Fruit fly (Drosophila melanogaster): ENCODE measurements around the gene ICA69.

Gene ICA69

dm6 chr3L:21130839-21131410 is 321 bp upstream of the ICA69 start, which contains the start of gene ko (continued):
- TF ChIP-seq CG12236 (GFP tag; optimal IDR thresholded peaks at IDR 0.05) (peak; percentile 23), usp (GFP tag; optimal IDR thresholded peaks at IDR 0.05) (no peak), Kr (GFP tag; optimal IDR thresholded peaks at IDR 0.05) (peak; percentile 14), hkb (optimal IDR thresholded peaks at IDR 0.05) (no peak), hkb (GFP tag; IDR thresholded peaks at IDR 0.05) (peak; percentile 62; the same call in 1 of the 2 replicates), dm (GFP tag; optimal IDR thresholded peaks at IDR 0.05) (no peak), ab (GFP tag; optimal IDR thresholded peaks at IDR 0.05) (no peak), TFAM (GFP tag; optimal IDR thresholded peaks at IDR 0.05) (no peak), btn (GFP tag; optimal IDR thresholded peaks at IDR 0.05) (peak; percentile 63), HLHmδ (GFP tag; optimal IDR thresholded peaks at IDR 0.05) (peak; percentile 60), zfh2 (GFP tag; optimal IDR thresholded peaks at IDR 0.05) (no peak), ash1 (GFP tag; optimal IDR thresholded peaks at IDR 0.05) (no peak), yki (optimal IDR thresholded peaks at IDR 0.05) (no peak), ci (GFP tag; IDR thresholded peaks at IDR 0.05) (peak; percentile 87), Deaf1 (tag; optimal IDR thresholded peaks at IDR 0.05) (peak; percentile 51), CG12155 (GFP tag; optimal IDR thresholded peaks at IDR 0.05) (no peak), ranshi (GFP tag; IDR thresholded peaks at IDR 0.05) (no peak; the same call in 1 of the 2 replicates), CG42726 (GFP tag; IDR thresholded peaks at IDR 0.05; ENCODE audit: partially characterized antibody) (no peak), ems (GFP tag; optimal IDR thresholded peaks at IDR 0.05) (no peak), CG3995 (GFP tag; optimal IDR thresholded peaks at IDR 0.05) (no peak), CG12769 (tag; optimal IDR thresholded peaks at IDR 0.05) (peak; percentile 27), aop (GFP tag; IDR thresholded peaks at IDR 0.05) (no peak), mirr (GFP tag; optimal IDR thresholded peaks at IDR 0.05) (no peak), toy (GFP tag; IDR thresholded peaks at IDR 0.05) (no peak), GATAe (GFP tag; conservative IDR thresholded peaks at IDR 0.05) (no peak), ewg (GFP tag; optimal IDR thresholded peaks at IDR 0.05) (peak; percentile 27), CG8290 (GFP tag; optimal IDR thresholded peaks at IDR 0.05) (peak; percentile 16), CG8290 (tag; optimal IDR thresholded peaks at IDR 0.05) (peak in 1 of 2 experiments; percentile 38), Xrp1 (GFP tag; IDR thresholded peaks at IDR 0.05) (peak; percentile 67), CG18764 (GFP tag; optimal IDR thresholded peaks at IDR 0.05) (no peak), seq (GFP tag; IDR thresholded peaks at IDR 0.05) (no peak), Max (GFP tag; optimal IDR thresholded peaks at IDR 0.05) (no peak), CG12391 (tag; optimal IDR thresholded peaks at IDR 0.05) (peak; percentile 5), nmo (GFP tag; optimal IDR thresholded peaks at IDR 0.05) (no peak), crol (GFP tag; IDR thresholded peaks at IDR 0.05) (no peak), eyg (GFP tag; optimal IDR thresholded peaks at IDR 0.05) (no peak), trh (GFP tag; optimal IDR thresholded peaks at IDR 0.05) (no peak), tap (tag; optimal IDR thresholded peaks at IDR 0.05) (no peak), dati (GFP tag; IDR thresholded peaks at IDR 0.05) (no peak), prd (optimal IDR thresholded peaks at IDR 0.05) (no peak), prd (GFP tag; IDR thresholded peaks at IDR 0.05) (no peak), ttk (GFP tag; IDR thresholded peaks at IDR 0.05) (no peak), CG12659 (GFP tag; optimal IDR thresholded peaks at IDR 0.05) (no peak), CG32772 (GFP tag; IDR thresholded peaks at IDR 0.05) (no peak), Eip74EF (GFP tag; optimal IDR thresholded peaks at IDR 0.05) (peak in 1 of 2 experiments; percentile 59), gt (GFP tag; IDR thresholded peaks at IDR 0.05) (no peak), Neu2 (GFP tag; optimal IDR thresholded peaks at IDR 0.05; ENCODE audit: borderline replicate concordance) (no peak), CG14667 (GFP tag; IDR thresholded peaks at IDR 0.05) (no peak), gcm (GFP tag; optimal IDR thresholded peaks at IDR 0.05) (peak; percentile 51), CG6175 (GFP tag; IDR thresholded peaks at IDR 0.05) (no peak), Abd-B (GFP tag; optimal IDR thresholded peaks at IDR 0.05) (no peak), CG2129 (GFP tag; IDR thresholded peaks at IDR 0.05; ENCODE audit: partially characterized antibody) (no peak), B-H1 (GFP tag; IDR thresholded peaks at IDR 0.05) (no peak)

Measured in whole organism, embryonic.